Fruit fly (Drosophila melanogaster): ENCODE data around the gene CG42752.

DNA sequence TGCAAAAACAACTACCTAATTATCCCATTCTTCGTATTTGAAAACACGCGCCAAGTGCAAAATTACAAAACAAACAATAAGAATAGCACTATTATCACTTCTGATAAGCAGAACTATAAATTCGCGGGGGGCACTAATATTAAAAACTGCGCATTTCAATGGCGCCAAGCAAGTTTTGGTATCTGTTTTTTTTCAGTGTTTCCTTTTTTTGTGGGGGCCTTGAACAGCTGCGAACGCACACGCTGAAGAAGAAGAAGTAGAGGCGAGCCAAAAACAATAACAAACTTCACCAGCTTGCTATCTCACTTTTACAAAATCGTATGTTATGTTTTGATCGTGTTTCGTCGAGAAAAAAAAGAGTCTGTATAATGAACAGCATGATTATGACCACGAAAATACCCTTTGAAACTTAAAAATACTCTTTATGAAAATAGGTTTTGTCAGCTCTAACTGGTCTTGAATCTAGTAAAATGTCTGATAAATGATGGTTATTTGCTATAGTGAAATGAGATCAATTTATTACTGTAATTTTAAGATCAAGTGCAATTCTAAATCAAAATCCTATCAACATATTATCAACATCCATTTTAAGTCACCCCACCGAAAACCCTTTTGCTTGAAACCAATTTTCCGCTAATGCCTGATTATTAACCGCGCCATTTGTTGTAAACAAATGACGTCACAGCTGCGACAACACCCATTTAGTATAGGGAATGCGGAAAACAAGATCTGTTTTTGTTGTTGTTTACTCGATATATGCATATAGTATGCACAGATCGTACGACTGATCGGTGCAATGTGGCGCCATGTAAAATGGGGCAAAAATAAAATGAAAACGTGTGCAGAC, 45.8 kb downstream of the CG42752 start:
- TF ChIP-seq dl (GFP tag; optimal IDR thresholded peaks at IDR 0.05; ENCODE audit: insufficient read depth in 1 of 2, partially characterized antibody in 2 of 2) (no peak), usp (GFP tag; optimal IDR thresholded peaks at IDR 0.05) (no peak), Abd-B (GFP tag; optimal IDR thresholded peaks at IDR 0.05) (no peak), Hr83 (GFP tag; optimal IDR thresholded peaks at IDR 0.05; ENCODE audit: poor library complexity, severe bottlenecking) (peak; percentile 63), HLH106 (tag; optimal IDR thresholded peaks at IDR 0.05) (no peak), psq (GFP tag; optimal IDR thresholded peaks at IDR 0.05) (peak; percentile 79), Dfd (GFP tag; optimal IDR thresholded peaks at IDR 0.05) (no peak), br (GFP tag; optimal IDR thresholded peaks at IDR 0.05) (peak; percentile 70), CrebA (GFP tag; optimal IDR thresholded peaks at IDR 0.05; ENCODE audit: borderline replicate concordance) (no peak), OdsH (GFP tag; optimal IDR thresholded peaks at IDR 0.05) (peak; percentile 59), dsf (GFP tag; optimal IDR thresholded peaks at IDR 0.05; ENCODE audit: borderline replicate concordance) (no peak), sv (GFP tag; optimal IDR thresholded peaks at IDR 0.05) (no peak), CG32264 (GFP tag; optimal IDR thresholded peaks at IDR 0.05) (no peak)

Data from whole organism, wandering third instar larva.